Worm (Caenorhabditis elegans): ENCODE data around the gene pro-2.

pro-2 gene

ce11 chrII:10346075-10346474 lies 1.2 kb upstream of the pro-2 start, which contains the start of gene C07E3.10:
C07E3.10 (plus strand) TSS chrII:10346375.
- TF ChIP-seq tbx-11 (GFP tag; IDR thresholded peaks at IDR 0.05), result no peak
- TF ChIP-seq sea-1 (GFP tag; conservative IDR thresholded peaks at IDR 0.05), result no peak
- no peak for TF ChIP-seq hmbx-1 (tag; optimal IDR thresholded peaks at IDR 0.05)
- no peak for TF ChIP-seq flt-1 (GFP tag; IDR thresholded peaks at IDR 0.05)
- no peak for TF ChIP-seq aly-1 (tag; optimal IDR thresholded peaks at IDR 0.05)
- no peak for TF ChIP-seq B0310.2 (tag; optimal IDR thresholded peaks at IDR 0.05)
- no peak for TF ChIP-seq ceh-36 (tag; optimal IDR thresholded peaks at IDR 0.05)
- no peak for TF ChIP-seq hmg-4 (GFP tag; optimal IDR thresholded peaks at IDR 0.05)
- no peak for TF ChIP-seq hnd-1 (tag; optimal IDR thresholded peaks at IDR 0.05)
- no peak for TF ChIP-seq tra-4 (tag; optimal IDR thresholded peaks at IDR 0.05)
- no peak for TF ChIP-seq ceh-13 (GFP tag; optimal IDR thresholded peaks at IDR 0.05)
- no peak for TF ChIP-seq F13C5.2 (tag; optimal IDR thresholded peaks at IDR 0.05)

ce11 chrII:10329754-10330153 lies 15.2 kb downstream of the pro-2 start:
- TF ChIP-seq scrt-1 (GFP tag; IDR thresholded peaks at IDR 0.05) (no peak), hmg-4 (GFP tag; optimal IDR thresholded peaks at IDR 0.05) (no peak)

ce11 chrII:10325615-10326232 lies 19.2 kb downstream of the pro-2 start, which contains the start of gene appg-1:
appg-1 (plus strand) TSS chrII:10326041.
- TF ChIP-seq F13C5.2 (tag; optimal IDR thresholded peaks at IDR 0.05) (no peak), hnd-1 (tag; optimal IDR thresholded peaks at IDR 0.05) (no peak), pes-1 (GFP tag; IDR thresholded peaks at IDR 0.05) (no peak), scrt-1 (GFP tag; IDR thresholded peaks at IDR 0.05) (no peak), ceh-13 (GFP tag; optimal IDR thresholded peaks at IDR 0.05) (no peak), ama-1 (optimal IDR thresholded peaks at IDR 0.05) (no peak)

ce11 chrII:10321410-10321809 lies 23.5 kb downstream of the pro-2 start, which contains the start of gene idpp-4:
idpp-4 (plus strand) TSS chrII:10321460.
- TF ChIP-seq ama-1 (optimal IDR thresholded peaks at IDR 0.05) (no peak), F13C5.2 (tag; optimal IDR thresholded peaks at IDR 0.05) (no peak), tra-4 (tag; optimal IDR thresholded peaks at IDR 0.05) (no peak), ceh-13 (GFP tag; optimal IDR thresholded peaks at IDR 0.05) (no peak), ets-7 (tag; optimal IDR thresholded peaks at IDR 0.05) (no peak), pes-1 (GFP tag; IDR thresholded peaks at IDR 0.05) (no peak), tbx-11 (GFP tag; IDR thresholded peaks at IDR 0.05) (no peak)

- no peak for TF ChIP-seq ceh-13 (GFP tag; optimal IDR thresholded peaks at IDR 0.05)
- no peak for TF ChIP-seq ets-7 (tag; optimal IDR thresholded peaks at IDR 0.05)
- TF ChIP-seq ceh-36 (tag; optimal IDR thresholded peaks at IDR 0.05), result no peak
- TF ChIP-seq sea-1 (GFP tag; conservative IDR thresholded peaks at IDR 0.05), result no peak
- TF ChIP-seq flt-1 (GFP tag; IDR thresholded peaks at IDR 0.05), result no peak
- TF ChIP-seq hmbx-1 (tag; optimal IDR thresholded peaks at IDR 0.05), result no peak
- no peak for TF ChIP-seq tbx-11 (GFP tag; IDR thresholded peaks at IDR 0.05)
- no peak for TF ChIP-seq scrt-1 (GFP tag; IDR thresholded peaks at IDR 0.05)
- TF ChIP-seq ama-1 (optimal IDR thresholded peaks at IDR 0.05), result no peak
Measured at ce11 chrII:10317007-10317406, 27.9 kb downstream of the pro-2 start, which contains the start of gene M02G9.4. M02G9.4 (plus strand) TSS chrII:10317307.

- TF ChIP-seq sea-1 (GFP tag; conservative IDR thresholded peaks at IDR 0.05) (no peak), hmg-4 (GFP tag; optimal IDR thresholded peaks at IDR 0.05) (no peak), ceh-13 (GFP tag; optimal IDR thresholded peaks at IDR 0.05) (no peak), flt-1 (GFP tag; IDR thresholded peaks at IDR 0.05) (no peak), pes-1 (GFP tag; IDR thresholded peaks at IDR 0.05) (no peak), aly-1 (tag; optimal IDR thresholded peaks at IDR 0.05) (no peak), B0310.2 (tag; optimal IDR thresholded peaks at IDR 0.05) (no peak), tbx-11 (GFP tag; IDR thresholded peaks at IDR 0.05) (no peak), scrt-1 (GFP tag; IDR thresholded peaks at IDR 0.05) (no peak), hnd-1 (tag; optimal IDR thresholded peaks at IDR 0.05) (no peak), ama-1 (optimal IDR thresholded peaks at IDR 0.05) (no peak), ceh-36 (tag; optimal IDR thresholded peaks at IDR 0.05) (no peak), ets-7 (tag; optimal IDR thresholded peaks at IDR 0.05) (no peak)
Measured at ce11 chrII:10316119-10316518, 28.8 kb downstream of the pro-2 start, which contains the start of gene gcy-5. gcy-5 (minus strand) TSS chrII:10316219.

ce11 chrII:10315252-10315651 lies 29.7 kb downstream of the pro-2 start, which contains the start of gene idpp-8:
idpp-8 (plus strand) TSS chrII:10315552.
- TF ChIP-seq F13C5.2 (tag; optimal IDR thresholded peaks at IDR 0.05) (no peak), tbx-11 (GFP tag; IDR thresholded peaks at IDR 0.05) (no peak), hmg-4 (GFP tag; optimal IDR thresholded peaks at IDR 0.05) (no peak)

- TF ChIP-seq tbx-37 (GFP tag; conservative IDR thresholded peaks at IDR 0.05), result no peak
Measured at ce11 chrII:10311973-10312372, 32.9 kb downstream of the pro-2 start, which contains the start of gene srlf-34. srlf-34 (plus strand) TSS chrII:10312293.

ce11 chrII:10309337-10309736 lies 35.6 kb downstream of the pro-2 start, which contains the start of gene ZK970.8:
ZK970.8 (plus strand) TSS chrII:10309637.
- TF ChIP-seq flt-1 (GFP tag; IDR thresholded peaks at IDR 0.05) (no peak), tbx-11 (GFP tag; IDR thresholded peaks at IDR 0.05) (no peak), tra-4 (tag; optimal IDR thresholded peaks at IDR 0.05) (no peak), aly-1 (tag; optimal IDR thresholded peaks at IDR 0.05) (no peak), ceh-36 (tag; optimal IDR thresholded peaks at IDR 0.05) (no peak), sea-1 (GFP tag; conservative IDR thresholded peaks at IDR 0.05) (no peak), ceh-13 (GFP tag; optimal IDR thresholded peaks at IDR 0.05) (no peak)
